Worm (Caenorhabditis elegans) whole organism, early embryonic: ENCODE data around the gene F26A1.1.

Source experiments
- B0310.2 ChIP-seq: sonication (generic microtip); optimal IDR thresholded peaks from 2 replicates; lab custom pipeline; 2016; ENCODE audit warnings: mild to moderate bottlenecking, missing genetic modification characterization, missing compliant biosample characterization
- F13C5.2 ChIP-seq: sonication (generic microtip); optimal IDR thresholded peaks from 2 replicates; lab custom pipeline; 2017; ENCODE audit warnings: mild to moderate bottlenecking, missing genetic modification characterization, inconsistent platforms, missing compliant biosample characterization
- aly-1 ChIP-seq: sonication (generic microtip); optimal IDR thresholded peaks from 2 replicates; lab custom pipeline; 2016; ENCODE audit warnings: missing genetic modification characterization, missing compliant biosample characterization
- ama-1 ChIP-seq: fragments of 150-350 bp; optimal IDR thresholded peaks from 2 replicates; lab custom pipeline; 2014
- ceh-13 ChIP-seq: fragments of 200-800 bp; sonication (Bioruptor generic); optimal IDR thresholded peaks from 2 replicates; lab custom pipeline; 2018; ENCODE audit warnings: mild to moderate bottlenecking, missing genetic modification characterization, missing compliant biosample characterization
- ceh-36 ChIP-seq: sonication (generic microtip); optimal IDR thresholded peaks from 2 replicates; lab custom pipeline; 2016; ENCODE audit warnings: missing genetic modification characterization, inconsistent platforms, missing compliant biosample characterization
- ets-7 ChIP-seq: sonication (generic microtip); optimal IDR thresholded peaks from 2 replicates; lab custom pipeline; 2016; ENCODE audit warnings: missing genotype, missing genetic modification characterization, missing compliant biosample characterization
- flt-1 ChIP-seq: fragments of 200-800 bp; sonication (Bioruptor generic); IDR thresholded peaks from 2 replicates; pipeline ENCODE4 v1.3.6; 2022; ENCODE audit warnings: missing genetic modification characterization, missing compliant biosample characterization
- hmbx-1 ChIP-seq: sonication (generic microtip); optimal IDR thresholded peaks from 2 replicates; lab custom pipeline; 2016; ENCODE audit warnings: mild to moderate bottlenecking, missing genetic modification characterization, missing compliant biosample characterization
- hmg-4 ChIP-seq: fragments of 200-800 bp; sonication (Bioruptor generic); optimal IDR thresholded peaks from 2 replicates; lab custom pipeline; 2018; ENCODE audit warnings: mild to moderate bottlenecking, missing genetic modification characterization, missing compliant biosample characterization
- hnd-1 ChIP-seq: sonication (generic microtip); optimal IDR thresholded peaks from 2 replicates; lab custom pipeline; 2016; ENCODE audit warnings: missing genetic modification characterization, missing compliant biosample characterization
- pes-1 ChIP-seq: fragments of 200-800 bp; sonication (Bioruptor generic); IDR thresholded peaks from 2 replicates; pipeline ENCODE4 v1.3.6; 2022; ENCODE audit warnings: missing genetic modification reagents, missing genetic modification characterization, missing compliant biosample characterization
- scrt-1 ChIP-seq: fragments of 200-800 bp; sonication (Bioruptor generic); IDR thresholded peaks from 2 replicates; pipeline ENCODE4 v1.3.6; 2022; ENCODE audit warnings: missing genetic modification characterization, missing compliant biosample characterization
- sea-1 ChIP-seq: fragments of 200-800 bp; sonication (Bioruptor generic); conservative IDR thresholded peaks from 2 replicates; pipeline ENCODE4 v1.3.6; 2022; ENCODE audit warnings: missing genetic modification characterization, missing compliant biosample characterization
- tbx-11 ChIP-seq: fragments of 200-800 bp; sonication (Bioruptor generic); IDR thresholded peaks from 2 replicates; pipeline ENCODE4 v1.3.6; 2022; ENCODE audit warnings: missing genetic modification characterization, missing compliant biosample characterization
- tbx-37 ChIP-seq: fragments of 200-800 bp; sonication (Bioruptor generic); conservative IDR thresholded peaks from 2 replicates; pipeline ENCODE4 v1.3.6; 2022; ENCODE audit warnings: missing genetic modification reagents, missing genetic modification characterization, missing compliant biosample characterization
- tra-4 ChIP-seq: sonication (generic microtip); optimal IDR thresholded peaks from 2 replicates; lab custom pipeline; 2017; ENCODE audit warnings: missing genetic modification characterization, missing compliant biosample characterization

F26A1.1 gene

ce11 chrIII:4850139-4850538 lies at the start of gene F26A1.1:
Gene F26A1.1 (plus strand): TSS chrIII:4850507.
- TF ChIP-seq ama-1 (no peak), scrt-1 (GFP tag; lab: Robert Waterston, UW) (no peak), sea-1 (GFP tag; lab: Robert Waterston, UW) (no peak), ceh-36 (tag; lab: Kevin White, UChicago) (no peak), B0310.2 (tag; lab: Kevin White, UChicago) (no peak), tra-4 (tag; lab: Kevin White, UChicago) (no peak), hmbx-1 (tag; lab: Kevin White, UChicago) (no peak), aly-1 (tag; lab: Kevin White, UChicago) (no peak), flt-1 (no peak), tbx-11 (GFP tag; lab: Robert Waterston, UW) (no peak), ceh-13 (GFP tag; lab: Kevin White, UChicago) (no peak), ets-7 (tag; lab: Kevin White, UChicago) (no peak)

- no peak for TF ChIP-seq hmbx-1 (tag; lab: Kevin White, UChicago)
- TF ChIP-seq hnd-1 (tag; lab: Kevin White, UChicago): no peak
- no peak for TF ChIP-seq tbx-11 (GFP tag; lab: Robert Waterston, UW)
- no peak for TF ChIP-seq F13C5.2 (tag; lab: Kevin White, UChicago)
- TF ChIP-seq aly-1 (tag; lab: Kevin White, UChicago): no peak
- TF ChIP-seq scrt-1 (GFP tag; lab: Robert Waterston, UW): no peak
These were observed 47.6 kb upstream of the F26A1.1 start, which contains the start of gene metl-5 for ce11 chrIII:4802707-4803106. Gene metl-5 (plus strand): TSS chrIII:4803007.

- TF ChIP-seq tra-4 (tag; lab: Kevin White, UChicago) (no peak), F13C5.2 (tag; lab: Kevin White, UChicago) (no peak)
These were observed 44.0 kb upstream of the F26A1.1 start for ce11 chrIII:4806345-4806744.

- no peak for TF ChIP-seq ceh-13 (GFP tag; lab: Kevin White, UChicago)
- no peak for TF ChIP-seq sea-1 (GFP tag; lab: Robert Waterston, UW)
- TF ChIP-seq hmbx-1 (tag; lab: Kevin White, UChicago): no peak
- no peak for TF ChIP-seq hnd-1 (tag; lab: Kevin White, UChicago)
- no peak for TF ChIP-seq tbx-11 (GFP tag; lab: Robert Waterston, UW)
- TF ChIP-seq ama-1: no peak
- TF ChIP-seq tra-4 (tag; lab: Kevin White, UChicago): no peak
- TF ChIP-seq tbx-37 (GFP tag; lab: Robert Waterston, UW): no peak
- TF ChIP-seq hmg-4: no peak
- no peak for TF ChIP-seq aly-1 (tag; lab: Kevin White, UChicago)
- TF ChIP-seq B0310.2 (tag; lab: Kevin White, UChicago): no peak
These were observed 42.2 kb upstream of the F26A1.1 start for ce11 chrIII:4808089-4808488.

ce11 chrIII:4809526-4810153 lies 40.7 kb upstream of the F26A1.1 start, which contains the start of gene pal-1:
Gene pal-1 (minus strand): TSS chrIII:4809576.
- no peak for TF ChIP-seq scrt-1 (GFP tag; lab: Robert Waterston, UW)
- no peak for TF ChIP-seq F13C5.2 (tag; lab: Kevin White, UChicago)
- no peak for TF ChIP-seq tbx-11 (GFP tag; lab: Robert Waterston, UW)
- no peak for TF ChIP-seq ama-1
- TF ChIP-seq pes-1: no peak
- TF ChIP-seq tra-4 (tag; lab: Kevin White, UChicago): no peak
- TF ChIP-seq tbx-37 (GFP tag; lab: Robert Waterston, UW): no peak
- TF ChIP-seq B0310.2 (tag; lab: Kevin White, UChicago): no peak
- TF ChIP-seq hmbx-1 (tag; lab: Kevin White, UChicago): no peak
- TF ChIP-seq aly-1 (tag; lab: Kevin White, UChicago): no peak
- TF ChIP-seq hnd-1 (tag; lab: Kevin White, UChicago): no peak
- TF ChIP-seq ceh-36 (tag; lab: Kevin White, UChicago): no peak
- no peak for TF ChIP-seq flt-1
- TF ChIP-seq hmg-4: no peak
- no peak for TF ChIP-seq ceh-13 (GFP tag; lab: Kevin White, UChicago)

ce11 chrIII:4811195-4811594 lies 39.1 kb upstream of the F26A1.1 start, which contains the start of gene C38D4.7:
Gene C38D4.7 (minus strand): TSS chrIII:4811295.
- TF ChIP-seq B0310.2 (tag; lab: Kevin White, UChicago) (no peak), hmg-4 (no peak), ceh-36 (tag; lab: Kevin White, UChicago) (no peak), pes-1 (no peak)

ce11 chrIII:4814730-4815129 lies 35.6 kb upstream of the F26A1.1 start, which contains the start of gene arl-6:
Gene arl-6 (minus strand): TSS chrIII:4814830.
- TF ChIP-seq ceh-13 (GFP tag; lab: Kevin White, UChicago): no peak
- no peak for TF ChIP-seq ceh-36 (tag; lab: Kevin White, UChicago)
- TF ChIP-seq ets-7 (tag; lab: Kevin White, UChicago): no peak
- no peak for TF ChIP-seq tbx-11 (GFP tag; lab: Robert Waterston, UW)
- TF ChIP-seq ama-1: no peak
- TF ChIP-seq scrt-1 (GFP tag; lab: Robert Waterston, UW): no peak
- no peak for TF ChIP-seq F13C5.2 (tag; lab: Kevin White, UChicago)
- TF ChIP-seq aly-1 (tag; lab: Kevin White, UChicago): no peak
- no peak for TF ChIP-seq flt-1
- no peak for TF ChIP-seq hnd-1 (tag; lab: Kevin White, UChicago)
- TF ChIP-seq tra-4 (tag; lab: Kevin White, UChicago): no peak
- TF ChIP-seq hmg-4: no peak

ce11 chrIII:4817240-4817639 lies 33.1 kb upstream of the F26A1.1 start, which contains the start of gene F26A1.4:
Gene F26A1.4 (plus strand): TSS chrIII:4817540.
- TF ChIP-seq tra-4 (tag; lab: Kevin White, UChicago): no peak
- TF ChIP-seq ceh-13 (GFP tag; lab: Kevin White, UChicago): no peak
- no peak for TF ChIP-seq ets-7 (tag; lab: Kevin White, UChicago)
- TF ChIP-seq hmg-4: no peak
- TF ChIP-seq sea-1 (GFP tag; lab: Robert Waterston, UW): no peak
- TF ChIP-seq tbx-11 (GFP tag; lab: Robert Waterston, UW): no peak
- TF ChIP-seq F13C5.2 (tag; lab: Kevin White, UChicago): no peak
- TF ChIP-seq ama-1: no peak
- TF ChIP-seq ceh-36 (tag; lab: Kevin White, UChicago): no peak
